Worm (Caenorhabditis elegans): Measurements from ENCODE around the gene T05C7.5.
"Not testable (repeated sequence)": the region's sequence is repeated elsewhere in the genome, so short reads cannot be mapped to it uniquely, and the experiment has no call there.

The T05C7.5 gene

DNA sequence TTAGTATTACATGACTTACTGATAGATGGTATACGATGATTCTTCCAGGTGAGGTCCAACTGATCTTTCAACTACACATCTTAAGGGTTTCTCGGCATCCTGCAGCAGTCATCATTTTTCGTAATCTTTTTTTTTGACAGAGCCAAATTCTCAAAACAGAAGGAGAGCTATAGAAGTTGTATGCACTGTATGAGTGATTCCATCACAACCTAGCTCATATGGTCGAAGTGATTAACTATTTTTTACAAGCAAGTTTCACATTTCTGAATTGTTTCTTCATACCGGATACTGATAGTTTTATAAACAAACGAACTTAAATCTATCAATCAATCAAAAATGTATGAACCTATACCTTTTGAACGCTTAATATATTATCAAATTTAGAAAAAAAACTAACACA lies at the start of gene T05C7.5:
TSS of gene T05C7.5 (minus strand) at position 101 of the 400 bp plus-strand sequence.
- TF ChIP-seq W03F9.2 (tag; optimal IDR thresholded peaks at IDR 0.05) (no peak), dao-5 (tag; optimal IDR thresholded peaks at IDR 0.05) (no peak), him-1 (tag; optimal IDR thresholded peaks at IDR 0.05) (no peak)

- no peak for TF ChIP-seq him-1 (tag; optimal IDR thresholded peaks at IDR 0.05)
- no peak for TF ChIP-seq W03F9.2 (tag; optimal IDR thresholded peaks at IDR 0.05)
- no peak for TF ChIP-seq dao-5 (tag; optimal IDR thresholded peaks at IDR 0.05)
Observed at ce11 chrIV:102848-103247, 44.1 kb upstream of the T05C7.5 start.

DNA sequence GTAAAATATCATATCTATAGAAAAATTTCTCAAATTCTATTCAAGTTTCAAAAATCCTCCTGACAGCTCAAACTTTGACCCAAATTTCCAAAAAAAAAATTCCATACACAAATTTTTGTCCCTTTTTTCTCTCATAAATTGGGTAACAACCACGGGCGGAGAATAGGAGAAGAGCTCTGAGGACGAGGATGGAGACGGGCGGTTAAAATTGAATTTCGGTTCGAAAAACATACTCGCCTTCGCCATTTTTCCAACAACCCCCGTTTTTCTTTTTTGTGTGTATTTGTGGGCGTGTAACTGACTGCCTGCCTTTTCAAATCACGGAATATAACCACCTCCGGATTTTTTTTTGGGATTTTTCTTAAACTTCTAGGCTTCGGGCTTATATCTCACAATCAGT lies 39.0 kb upstream of the T05C7.5 start:
- no peak for TF ChIP-seq him-1 (tag; optimal IDR thresholded peaks at IDR 0.05)
- no peak for TF ChIP-seq dao-5 (tag; optimal IDR thresholded peaks at IDR 0.05)
- no peak for TF ChIP-seq W03F9.2 (tag; optimal IDR thresholded peaks at IDR 0.05)

ce11 chrIV:91680-92079 lies 33.0 kb upstream of the T05C7.5 start, which contains the start of gene tpa-1:
Gene tpa-1 (plus strand): TSS chrIV:91980.
- TF ChIP-seq dao-5 (tag; optimal IDR thresholded peaks at IDR 0.05) = no peak
- no peak for TF ChIP-seq him-1 (tag; optimal IDR thresholded peaks at IDR 0.05)

ce11 chrIV:89991-90390 lies 31.3 kb upstream of the T05C7.5 start, which contains the start of gene scl-23:
Gene scl-23 (minus strand): TSS chrIV:90091.
- TF ChIP-seq dao-5 (tag; optimal IDR thresholded peaks at IDR 0.05) (no peak), W03F9.2 (tag; optimal IDR thresholded peaks at IDR 0.05) (no peak), him-1 (tag; optimal IDR thresholded peaks at IDR 0.05) (no peak)

DNA sequence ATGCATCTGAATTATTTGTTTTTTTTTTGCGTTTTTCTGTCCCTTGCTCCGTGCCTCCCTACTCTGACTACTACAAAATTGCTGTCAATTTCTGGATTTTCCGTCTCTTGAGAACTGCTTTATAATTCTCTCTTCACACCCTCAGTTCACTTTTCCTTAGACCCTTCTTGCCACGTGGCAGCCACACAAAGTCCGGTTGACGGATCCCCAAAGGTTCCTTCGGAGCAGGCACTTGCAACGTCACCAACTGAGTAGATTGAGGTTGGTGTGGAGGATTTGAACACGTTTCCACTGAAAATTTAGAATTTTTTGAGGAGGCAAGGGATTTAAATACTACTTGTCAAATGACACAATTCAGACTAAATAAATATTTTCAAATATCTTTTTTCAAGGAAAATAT lies 28.0 kb upstream of the T05C7.5 start:
- TF ChIP-seq dao-5 (tag; optimal IDR thresholded peaks at IDR 0.05) = no peak

DNA sequence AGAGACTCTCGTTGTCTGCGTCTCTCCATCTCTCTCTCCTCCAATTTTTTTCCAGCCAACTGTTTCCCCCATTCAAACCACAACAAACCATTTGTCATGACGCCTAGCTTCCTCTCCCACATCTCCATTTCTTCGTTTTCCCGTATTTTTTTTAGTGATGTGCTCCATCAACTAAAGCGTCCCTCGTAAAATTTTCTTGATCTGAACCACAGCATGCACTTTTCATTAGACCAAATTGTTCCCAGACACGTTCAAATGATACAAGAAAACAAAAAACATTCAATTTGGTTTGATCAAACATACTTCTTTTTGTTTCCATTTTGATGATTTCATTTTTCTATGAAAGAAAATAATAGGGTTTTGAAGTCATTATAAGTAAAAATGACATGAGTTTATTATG lies 23.6 kb upstream of the T05C7.5 start:
- TF ChIP-seq dao-5 (tag; optimal IDR thresholded peaks at IDR 0.05) = no peak
- TF ChIP-seq him-1 (tag; optimal IDR thresholded peaks at IDR 0.05) = no peak

ce11 chrIV:81428-81827 lies 22.7 kb upstream of the T05C7.5 start:
- TF ChIP-seq him-1 (tag; optimal IDR thresholded peaks at IDR 0.05) (no peak), W03F9.2 (tag; optimal IDR thresholded peaks at IDR 0.05) (no peak), dao-5 (tag; optimal IDR thresholded peaks at IDR 0.05) (no peak)

ce11 chrIV:80943-81342 lies 22.2 kb upstream of the T05C7.5 start:
- no peak for TF ChIP-seq him-1 (tag; optimal IDR thresholded peaks at IDR 0.05)
- TF ChIP-seq dao-5 (tag; optimal IDR thresholded peaks at IDR 0.05) = no peak
- TF ChIP-seq W03F9.2 (tag; optimal IDR thresholded peaks at IDR 0.05) = no peak

- TF ChIP-seq him-1 (tag; optimal IDR thresholded peaks at IDR 0.05) = no peak
- TF ChIP-seq W03F9.2 (tag; optimal IDR thresholded peaks at IDR 0.05) = no peak
- no peak for TF ChIP-seq dao-5 (tag; optimal IDR thresholded peaks at IDR 0.05)
Observed at ce11 chrIV:79205-79604, 20.5 kb upstream of the T05C7.5 start, which contains the start of gene T05C7.9. Gene T05C7.9 (plus strand): TSS chrIV:79276.

ce11 chrIV:78206-78605 lies 19.5 kb upstream of the T05C7.5 start:
- TF ChIP-seq dao-5 (tag; optimal IDR thresholded peaks at IDR 0.05) = no peak
- no peak for TF ChIP-seq him-1 (tag; optimal IDR thresholded peaks at IDR 0.05)
- TF ChIP-seq W03F9.2 (tag; optimal IDR thresholded peaks at IDR 0.05) = no peak

DNA sequence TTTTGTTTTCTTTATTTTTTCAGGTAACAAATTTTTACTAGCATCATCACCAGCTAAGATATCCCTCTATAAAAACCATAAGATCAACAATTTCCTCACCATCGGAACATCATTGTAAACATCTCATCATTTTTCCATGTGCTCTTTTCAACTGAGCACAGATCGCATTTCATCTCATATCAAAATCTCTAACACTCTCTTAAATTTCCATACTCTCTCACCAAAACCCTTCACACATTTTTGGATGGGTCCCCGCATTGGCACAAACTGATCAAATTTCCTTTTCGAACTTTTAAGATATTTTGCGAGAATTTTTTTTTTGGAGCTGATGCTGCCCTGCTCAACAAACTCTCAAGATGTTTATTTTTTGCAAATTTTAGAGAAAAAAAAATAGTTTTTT lies 18.7 kb upstream of the T05C7.5 start:
- TF ChIP-seq dao-5 (tag; optimal IDR thresholded peaks at IDR 0.05) (no peak), him-1 (tag; optimal IDR thresholded peaks at IDR 0.05) (no peak), W03F9.2 (tag; optimal IDR thresholded peaks at IDR 0.05) (no peak)

- TF ChIP-seq dao-5 (tag; optimal IDR thresholded peaks at IDR 0.05) = no peak
- TF ChIP-seq W03F9.2 (tag; optimal IDR thresholded peaks at IDR 0.05) = no peak
- no peak for TF ChIP-seq him-1 (tag; optimal IDR thresholded peaks at IDR 0.05)
Observed at ce11 chrIV:76070-76469, 17.4 kb upstream of the T05C7.5 start, which contains the start of gene T05C7.8. Gene T05C7.8 (plus strand): TSS chrIV:76370.

DNA sequence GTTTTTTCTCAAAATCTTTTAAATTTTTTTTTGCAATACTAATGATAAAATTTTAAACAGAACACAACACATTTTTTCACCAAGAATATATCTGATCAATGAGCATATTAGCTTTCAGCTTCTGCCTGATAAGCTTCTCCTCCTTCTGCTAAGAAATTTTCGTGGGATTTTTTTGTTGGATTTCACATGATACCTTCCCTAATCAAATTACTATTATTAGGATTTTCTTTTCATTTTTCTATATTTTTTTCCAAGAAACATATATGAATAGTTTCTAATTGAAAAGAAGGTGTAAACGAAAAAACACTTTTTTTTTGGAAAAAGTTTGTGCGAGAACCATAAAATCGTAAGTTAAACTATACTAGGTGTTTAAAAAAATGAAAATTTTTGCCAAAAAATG lies 14.5 kb upstream of the T05C7.5 start:
- TF ChIP-seq dao-5 (tag; optimal IDR thresholded peaks at IDR 0.05) (no peak), him-1 (tag; optimal IDR thresholded peaks at IDR 0.05) (no peak), W03F9.2 (tag; optimal IDR thresholded peaks at IDR 0.05) (no peak)

DNA sequence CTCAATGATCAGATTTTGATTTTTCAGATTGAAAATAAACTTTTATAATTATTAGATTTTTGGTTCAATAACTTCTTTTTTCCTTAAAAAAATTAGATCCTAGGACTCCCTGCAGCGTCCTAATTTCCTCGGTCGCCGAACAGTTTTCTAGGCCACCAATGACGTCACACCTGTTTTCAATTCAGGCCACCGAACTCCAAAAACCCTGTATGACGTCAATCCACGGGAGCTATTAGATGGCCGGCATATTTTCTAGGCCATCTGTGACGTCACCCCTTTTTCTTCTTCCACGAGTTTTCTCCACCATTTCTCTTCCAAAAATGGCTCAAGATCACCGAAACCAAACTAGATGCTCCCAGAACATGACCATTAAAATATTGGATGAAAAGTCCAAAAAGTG lies 12.5 kb upstream of the T05C7.5 start:
- TF ChIP-seq W03F9.2 (tag; optimal IDR thresholded peaks at IDR 0.05) (no peak), him-1 (tag; optimal IDR thresholded peaks at IDR 0.05) (no peak), dao-5 (tag; optimal IDR thresholded peaks at IDR 0.05) (no peak)

- TF ChIP-seq him-1, W03F9.2, dao-5 (tag; optimal IDR thresholded peaks at IDR 0.05): not testable (repeated sequence)
Observed at ce11 chrIV:61448-61847, 2.7 kb upstream of the T05C7.5 start, which contains the start of gene T05C7.7. Gene T05C7.7 (plus strand): TSS chrIV:61748.

All from whole organism, L4/young adult.